Worm (Caenorhabditis elegans) whole organism, L4 larva: ENCODE measurements around the gene Y24D9A.7.

Experiments used
- D1046.2 ChIP-seq: fragments of 200-800 bp; sonication (Bioruptor generic); IDR thresholded peaks from 2 replicates; pipeline ENCODE4 v1.3.6; 2022; ENCODE audit warnings: missing genetic modification characterization, missing compliant biosample characterization
- F37D6.2 ChIP-seq: sonication (generic microtip); optimal IDR thresholded peaks from 2 replicates; lab custom pipeline; 2016; ENCODE audit warnings: mild to moderate bottlenecking, missing genetic modification characterization, missing compliant biosample characterization
- R02D3.7 ChIP-seq: fragments of 150-350 bp; sonication (generic microtip); optimal IDR thresholded peaks from 3 replicates; lab custom pipeline; 2014; ENCODE audit warnings: missing biosample characterization, missing genetic modification characterization
- T20F7.1 ChIP-seq: fragments of 200-800 bp; sonication (Bioruptor generic); optimal IDR thresholded peaks from 2 replicates; lab custom pipeline; 2018; ENCODE audit warnings: mild to moderate bottlenecking, missing genetic modification characterization, missing compliant biosample characterization
- Y48G9A.11 ChIP-seq: fragments of 200-800 bp; sonication (Bioruptor generic); IDR thresholded peaks from 2 replicates; pipeline ENCODE4 v1.3.6; 2022; ENCODE audit warnings: missing genetic modification reagents, missing genetic modification characterization, missing compliant biosample characterization
- aha-1 ChIP-seq: fragments of 150-350 bp; peaks from one replicate; lab custom pipeline; 2014; ENCODE audit warnings: missing biosample characterization, missing genetic modification characterization
- aly-2 ChIP-seq: sonication (generic microtip); optimal IDR thresholded peaks from 2 replicates; lab custom pipeline; 2018; ENCODE audit warnings: missing biosample characterization, missing genetic modification characterization
- attf-4 ChIP-seq: sonication (generic microtip); optimal IDR thresholded peaks from 3 replicates; lab custom pipeline; 2017; ENCODE audit warnings: missing biosample characterization, missing genetic modification characterization
- ceh-28 ChIP-seq: fragments of 150-350 bp; optimal IDR thresholded peaks from 2 replicates; lab custom pipeline; 2014; ENCODE audit warnings: missing biosample characterization, missing genetic modification reagents, missing genetic modification characterization
- ceh-44 ChIP-seq: fragments of 200-800 bp; sonication (Bioruptor generic); IDR thresholded peaks from 2 replicates; pipeline ENCODE4 v1.3.6; 2022; ENCODE audit warnings: missing genetic modification reagents, missing genetic modification characterization, missing compliant biosample characterization
- ces-1 ChIP-seq: fragments of 150-350 bp; sonication (generic microtip); optimal IDR thresholded peaks from 4 replicates; lab custom pipeline; 2014; ENCODE audit warnings: missing biosample characterization, missing genetic modification reagents, missing genetic modification characterization
- cey-2 ChIP-seq: sonication (generic microtip); optimal IDR thresholded peaks from 3 replicates; lab custom pipeline; 2017; ENCODE audit warnings: missing genetic modification characterization, mild to moderate bottlenecking, missing compliant biosample characterization, antibody characterized with exemption, borderline replicate concordance; ENCODE audit not compliant: insufficient read depth
- daf-16 ChIP-seq, 3 experiments: sonication (generic microtip); optimal IDR thresholded peaks; 2 replicates each; lab custom pipeline; 2016 to 2017; ENCODE audit warnings: missing genetic modification characterization in 3 of 3, missing genetic modification reagents in 3 of 3, mild to moderate bottlenecking in 2 of 3, missing compliant biosample characterization in 2 of 3, missing biosample characterization in 1 of 3, moderate library complexity in 1 of 3
- daf-8 ChIP-seq: fragments of 200-800 bp; sonication (Bioruptor generic); IDR thresholded peaks from 2 replicates; pipeline ENCODE4 v1.3.6; 2022; ENCODE audit warnings: missing genetic modification characterization, missing compliant biosample characterization
- dmd-6 ChIP-seq: fragments of 200-800 bp; sonication (Bioruptor generic); IDR thresholded peaks from 2 replicates; pipeline ENCODE4 v1.3.6; 2022; ENCODE audit warnings: missing genetic modification reagents, missing genetic modification characterization, missing compliant biosample characterization
- dpl-1 ChIP-seq: fragments of 150-350 bp; optimal IDR thresholded peaks from 2 replicates; lab custom pipeline; 2014; ENCODE audit warnings: missing biosample characterization, missing genetic modification reagents, missing genetic modification characterization
- duxl-1 ChIP-seq: sonication (generic microtip); optimal IDR thresholded peaks from 2 replicates; lab custom pipeline; 2016; ENCODE audit warnings: mild to moderate bottlenecking, missing genetic modification characterization, moderate library complexity, missing compliant biosample characterization; ENCODE audit not compliant: poor library complexity
- egl-27 ChIP-seq: sonication (generic microtip); optimal IDR thresholded peaks from 3 replicates; lab custom pipeline; 2017; ENCODE audit warnings: missing biosample characterization, missing genetic modification reagents, missing genetic modification characterization
- fkh-10 ChIP-seq: fragments of 150-350 bp; optimal IDR thresholded peaks from 2 replicates; lab custom pipeline; 2014; ENCODE audit warnings: missing biosample characterization, missing genetic modification reagents, missing genetic modification characterization
- fos-1 ChIP-seq: fragments of 150-350 bp; optimal IDR thresholded peaks from 2 replicates; lab custom pipeline; 2014; ENCODE audit warnings: missing biosample characterization, missing genetic modification characterization
- hlh-30 ChIP-seq: sonication (generic microtip); optimal IDR thresholded peaks from 2 replicates; lab custom pipeline; 2017; ENCODE audit warnings: antibody characterized with exemption, mild to moderate bottlenecking, missing genetic modification characterization, missing compliant biosample characterization; ENCODE audit not compliant: insufficient read depth
- lin-13 ChIP-seq: fragments of 150-350 bp; optimal IDR thresholded peaks from 2 replicates; lab custom pipeline; 2014; ENCODE audit warnings: missing biosample characterization, missing genetic modification reagents, missing genetic modification characterization
- lin-38 ChIP-seq: fragments of 200-800 bp; sonication (Bioruptor generic); IDR thresholded peaks from 2 replicates; pipeline ENCODE4 v1.3.6; 2022; ENCODE audit warnings: missing genetic modification reagents, missing genetic modification characterization, missing compliant biosample characterization
- lin-39 ChIP-seq: fragments of 150-350 bp; optimal IDR thresholded peaks from 2 replicates; lab custom pipeline; 2014; ENCODE audit warnings: missing biosample characterization, missing genetic modification reagents, missing genetic modification characterization
- lir-3 ChIP-seq: sonication (generic microtip); optimal IDR thresholded peaks from 2 replicates; lab custom pipeline; 2016; ENCODE audit warnings: mild to moderate bottlenecking, missing genetic modification characterization, missing compliant biosample characterization
- lsy-2 ChIP-seq, 2 experiments: fragments of 150-350 bp in 1 of 2; sonication (generic microtip) in 1 of 2; optimal IDR thresholded peaks; 2 replicates each; lab custom pipeline; 2014 to 2017; ENCODE audit warnings: missing biosample characterization in 2 of 2, missing genetic modification characterization in 2 of 2
- mdl-1 ChIP-seq, 2 experiments: fragments of 150-350 bp in 1 of 2; sonication (generic microtip) in 1 of 2; optimal IDR thresholded peaks; 2 replicates each; lab custom pipeline; 2014 to 2017; ENCODE audit warnings: missing biosample characterization in 2 of 2, missing genetic modification characterization in 2 of 2
- mdt-29 ChIP-seq: fragments of 200-800 bp; sonication (Bioruptor generic); IDR thresholded peaks from 2 replicates; pipeline ENCODE4 v1.3.6; 2022; ENCODE audit warnings: missing genetic modification reagents, missing genetic modification characterization, missing compliant biosample characterization
- mes-2 ChIP-seq: sonication (generic microtip); optimal IDR thresholded peaks from 2 replicates; lab custom pipeline; 2016; ENCODE audit warnings: missing genotype, mild to moderate bottlenecking, missing genetic modification characterization, missing compliant biosample characterization; ENCODE audit not compliant: poor library complexity, severe bottlenecking
- mxl-2 ChIP-seq: fragments of 200-800 bp; sonication (Bioruptor generic); conservative IDR thresholded peaks from 2 replicates; pipeline ENCODE4 v1.3.6; 2022; ENCODE audit warnings: missing genetic modification reagents, missing genetic modification characterization, missing compliant biosample characterization
- mxl-3 ChIP-seq: fragments of 200-800 bp; sonication (Bioruptor generic); optimal IDR thresholded peaks from 2 replicates; lab custom pipeline; 2018; ENCODE audit warnings: mild to moderate bottlenecking, missing genetic modification characterization, missing compliant biosample characterization
- nhr-102 ChIP-seq: sonication (generic microtip); optimal IDR thresholded peaks from 2 replicates; lab custom pipeline; 2016; ENCODE audit warnings: mild to moderate bottlenecking, missing genetic modification characterization, moderate library complexity, missing compliant biosample characterization
- nhr-11 ChIP-seq: fragments of 150-350 bp; optimal IDR thresholded peaks from 2 replicates; lab custom pipeline; 2014; ENCODE audit warnings: missing biosample characterization, missing genetic modification characterization
- nhr-111 ChIP-seq: fragments of 200-800 bp; sonication (Bioruptor generic); optimal IDR thresholded peaks from 2 replicates; lab custom pipeline; 2018; ENCODE audit warnings: mild to moderate bottlenecking, missing genetic modification characterization, missing compliant biosample characterization
- nhr-28 ChIP-seq: fragments of 150-350 bp; optimal IDR thresholded peaks from 2 replicates; lab custom pipeline; 2014; ENCODE audit warnings: missing biosample characterization, missing genetic modification characterization
- nhr-42 ChIP-seq: fragments of 200-800 bp; sonication (Bioruptor generic); IDR thresholded peaks from 2 replicates; pipeline ENCODE4 v1.3.6; 2022; ENCODE audit warnings: missing genetic modification characterization, missing compliant biosample characterization
- nhr-48 ChIP-seq: sonication (generic microtip); optimal IDR thresholded peaks from 2 replicates; lab custom pipeline; 2016; ENCODE audit warnings: mild to moderate bottlenecking, missing genetic modification characterization, missing compliant biosample characterization
- nhr-6 ChIP-seq: fragments of 150-350 bp; optimal IDR thresholded peaks from 2 replicates; lab custom pipeline; 2014; ENCODE audit warnings: missing biosample characterization, missing genetic modification characterization
- nhr-76 ChIP-seq: fragments of 150-350 bp; optimal IDR thresholded peaks from 2 replicates; lab custom pipeline; 2014; ENCODE audit warnings: missing biosample characterization, missing genetic modification characterization
- pqm-1 ChIP-seq: sonication (generic microtip); optimal IDR thresholded peaks from 2 replicates; lab custom pipeline; 2017; ENCODE audit warnings: missing biosample characterization, missing genetic modification characterization
- rbr-2 ChIP-seq: sonication (generic microtip); optimal IDR thresholded peaks from 2 replicates; lab custom pipeline; 2016; ENCODE audit warnings: missing genotype, missing genetic modification characterization, missing compliant biosample characterization
- set-16 ChIP-seq: fragments of 200-800 bp; sonication (Bioruptor generic); IDR thresholded peaks from 2 replicates; pipeline ENCODE4 v1.3.6; 2022; ENCODE audit warnings: missing genetic modification reagents, missing genetic modification characterization, missing compliant biosample characterization
- skn-1 ChIP-seq: fragments of 150-350 bp; optimal IDR thresholded peaks from 2 replicates; lab custom pipeline; 2014; ENCODE audit warnings: missing biosample characterization, missing genetic modification characterization
- spr-1 ChIP-seq: sonication (generic microtip); optimal IDR thresholded peaks from 2 replicates; lab custom pipeline; 2016; ENCODE audit warnings: mild to moderate bottlenecking, missing genetic modification characterization, missing compliant biosample characterization
- spr-3 ChIP-seq: fragments of 200-800 bp; sonication (Bioruptor generic); optimal IDR thresholded peaks from 2 replicates; lab custom pipeline; 2018; ENCODE audit warnings: mild to moderate bottlenecking, missing genetic modification characterization, missing compliant biosample characterization
- unc-62 ChIP-seq, 3 experiments: fragments of 150-350 bp in 1 of 3; sonication (generic microtip); optimal IDR thresholded peaks in 2 of 3; peaks in 1 of 3; 1 replicate in 1 of 3; 2 replicates in 2 of 3; lab custom pipeline; 2014 to 2017; ENCODE audit warnings: missing biosample characterization in 3 of 3, missing genetic modification characterization in 3 of 3, missing genetic modification reagents in 3 of 3, missing genotype in 1 of 3
- vab-7 ChIP-seq: fragments of 200-800 bp; sonication (Bioruptor generic); IDR thresholded peaks from 2 replicates; pipeline ENCODE4 v1.3.6; 2022; ENCODE audit warnings: missing genetic modification reagents, missing genetic modification characterization, missing compliant biosample characterization
- zag-1 ChIP-seq: fragments of 150-350 bp; optimal IDR thresholded peaks from 2 replicates; lab custom pipeline; 2014; ENCODE audit warnings: missing biosample characterization, missing genetic modification characterization
- zip-11 ChIP-seq: fragments of 200-800 bp; sonication (Bioruptor generic); IDR thresholded peaks from 2 replicates; pipeline ENCODE4 v1.3.6; 2022; ENCODE audit warnings: missing genetic modification characterization, missing compliant biosample characterization
- zip-2 ChIP-seq: fragments of 150-350 bp; optimal IDR thresholded peaks from 2 replicates; lab custom pipeline; 2014; ENCODE audit warnings: missing biosample characterization, missing genetic modification characterization

The Y24D9A.7 gene

ce11 chrIV:4390438-4390894 lies 14.5 kb downstream of the Y24D9A.7 start, which contains the start of the genes rpl-7A and set-21 (continued):
- TF ChIP-seq lin-13 (peak; percentile 81), dmd-6 (GFP tag; lab: Robert Waterston, UW) (peak; percentile 97), aly-2 (no peak), lin-38 (peak; percentile 100), nhr-6 (tag; lab: Kevin White, UChicago) (peak; percentile 76), F37D6.2 (tag; lab: Kevin White, UChicago) (peak; percentile 93), ces-1 (GFP tag; lab: Kevin White, UChicago) (no peak), mxl-3 (GFP tag; lab: Kevin White, UChicago) (peak; percentile 90), skn-1 (tag; lab: Kevin White, UChicago) (no peak), nhr-111 (GFP tag; lab: Kevin White, UChicago) (no peak), set-16 (peak; percentile 31; the same call in 1 of the 2 replicates), nhr-28 (peak; percentile 91), egl-27 (tag; lab: Kevin White, UChicago) (no peak), spr-1 (tag; lab: Kevin White, UChicago) (peak; percentile 92), spr-3 (GFP tag; lab: Kevin White, UChicago) (peak; percentile 88), hlh-30 (tag; lab: Kevin White, UChicago) (peak; percentile 72), cey-2 (tag; lab: Kevin White, UChicago) (no peak), nhr-102 (tag; lab: Kevin White, UChicago) (peak; percentile 97), unc-62 (GFP tag; optimal IDR thresholded peaks at IDR 0.05 in 1 of 2; lab: Kevin White, UChicago) (peak in 1 of 2 experiments; percentile 90), unc-62 (tag; optimal IDR thresholded peaks at IDR 0.05; lab: Kevin White, UChicago) (no peak), mxl-2 (GFP tag; lab: Robert Waterston, UW) (peak; percentile 82), zip-2 (peak; percentile 43), vab-7 (GFP tag; lab: Robert Waterston, UW) (peak; percentile 93), nhr-11 (tag; lab: Kevin White, UChicago) (peak; percentile 92), ceh-44 (GFP tag; lab: Robert Waterston, UW) (peak; percentile 69), rbr-2 (peak; percentile 98), T20F7.1 (GFP tag; lab: Kevin White, UChicago) (peak; percentile 93), mdt-29 (peak; percentile 90), fos-1 (tag; lab: Kevin White, UChicago) (peak; percentile 40), lir-3 (tag; lab: Kevin White, UChicago) (peak; percentile 73), dpl-1 (GFP tag; lab: Kevin White, UChicago) (peak; percentile 96), nhr-48 (tag; lab: Kevin White, UChicago) (peak; percentile 84), zip-11 (no peak), zag-1 (no peak), nhr-42 (GFP tag; lab: Robert Waterston, UW) (peak; percentile 97), mdl-1 (tag; optimal IDR thresholded peaks at IDR 0.05; lab: Kevin White, UChicago) (peak in 1 of 2 experiments; percentile 68), attf-4 (tag; lab: Kevin White, UChicago) (no peak), duxl-1 (tag; lab: Kevin White, UChicago) (peak; percentile 94), fkh-10 (peak; percentile 52), aha-1 (tag; lab: Kevin White, UChicago) (peak; percentile 98), ceh-28 (tag; lab: Kevin White, UChicago) (no peak), mes-2 (peak; percentile 97), lin-39 (tag; lab: Kevin White, UChicago) (no peak), R02D3.7 (tag; lab: Kevin White, UChicago) (no peak), daf-8 (GFP tag; lab: Robert Waterston, UW) (no peak), daf-16 (GFP tag; optimal IDR thresholded peaks at IDR 0.05; lab: Kevin White, UChicago) (peak; percentile 17 to 77), daf-16 (tag; optimal IDR thresholded peaks at IDR 0.05; lab: Kevin White, UChicago) (peak; percentile 45), pqm-1 (tag; lab: Kevin White, UChicago) (peak; percentile 45), Y48G9A.11 (GFP tag; lab: Robert Waterston, UW) (peak; percentile 90), D1046.2 (GFP tag; lab: Robert Waterston, UW) (peak; percentile 95), nhr-76 (tag; lab: Kevin White, UChicago) (no peak), lsy-2 (tag; optimal IDR thresholded peaks at IDR 0.05; lab: Kevin White, UChicago) (peak; percentile 93 to 96)
